Worm (Caenorhabditis elegans) whole organism, mixed stage, embryonic: ENCODE results near the gene T12G3.4.

Source experiments
- lin-13 ChIP-seq: fragments of 150-350 bp; optimal IDR thresholded peaks from 2 replicates; lab custom pipeline; 2014; ENCODE audit warnings: missing biosample characterization, missing genetic modification characterization
- nhr-76 ChIP-seq: sonication (generic microtip); optimal IDR thresholded peaks from 2 replicates; lab custom pipeline; 2017; ENCODE audit warnings: missing biosample characterization, missing genetic modification characterization
- pha-4 ChIP-seq: fragments of 150-350 bp; optimal IDR thresholded peaks from 2 replicates; lab custom pipeline; 2018; ENCODE audit warnings: missing biosample characterization, missing genetic modification reagents, missing genetic modification characterization
- snpc-4 ChIP-seq: fragments of 150-350 bp; optimal IDR thresholded peaks from 2 replicates; lab custom pipeline; 2014; ENCODE audit warnings: missing biosample characterization, missing genetic modification characterization

ce11 chrIV:12092113-12092512 lies 44.1 kb downstream of the T12G3.4 start, which contains the start of gene mig-32:
- no peak for TF ChIP-seq nhr-76 (tag; lab: Kevin White, UChicago)
- TF ChIP-seq pha-4 (tag; lab: Kevin White, UChicago): no peak
- TF ChIP-seq lin-13 (tag; lab: Kevin White, UChicago): no peak
- TF ChIP-seq snpc-4 (tag; lab: Kevin White, UChicago): no peak
